Worm (Caenorhabditis elegans) whole organism, midembryonic: ENCODE data around the gene bath-27.

Experiments
- med-1 ChIP-seq: sonication (generic microtip); optimal IDR thresholded peaks from 2 replicates; lab custom pipeline; 2017; ENCODE audit warnings: missing genetic modification characterization, mild to moderate bottlenecking, missing compliant biosample characterization, antibody characterized with exemption, missing genetic modification reagents; ENCODE audit not compliant: insufficient read depth
- ztf-23 ChIP-seq: fragments of 200-800 bp; sonication (Bioruptor generic); IDR thresholded peaks from 2 replicates; pipeline ENCODE4 v1.3.6; 2022; ENCODE audit warnings: missing genetic modification reagents, missing genetic modification characterization, missing compliant biosample characterization

DNA sequence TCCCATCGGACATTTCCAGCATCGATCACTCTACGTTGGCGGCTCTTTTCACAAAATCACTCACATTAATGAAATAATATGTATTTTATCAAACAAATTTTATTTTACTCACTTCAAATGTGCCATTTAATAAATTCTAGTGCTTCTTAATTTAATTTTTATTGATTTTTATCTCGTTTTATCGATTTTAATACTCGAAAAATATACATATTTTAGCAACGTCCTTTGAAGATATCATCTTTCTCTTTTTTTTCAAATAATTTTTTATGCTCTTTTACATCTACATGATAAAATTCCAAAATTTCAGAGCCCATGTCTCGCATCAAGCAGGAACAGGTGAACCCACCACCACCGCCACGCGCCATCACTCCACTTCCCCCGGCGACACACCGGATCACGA is at the start of gene bath-27, which contains the start of gene lido-14:
- no peak for TF ChIP-seq ztf-23 (GFP tag; lab: Robert Waterston, UW)
- TF ChIP-seq med-1 (GFP tag; lab: Kevin White, UChicago), result no peak
